Fruit fly (Drosophila melanogaster) whole organism, embryonic: Measurements from ENCODE around the gene CG13996.
A peak's percentile ranks its signal among the peaks of the same experiment; 100 is the strongest.

Experiments
- CG10267 ChIP-seq: fragments of 200-800 bp; sonication (Bioruptor generic); optimal IDR thresholded peaks from 2 replicates; lab custom pipeline; 2018; ENCODE audit warnings: missing biosample characterization, mild to moderate bottlenecking, missing genetic modification characterization, moderate library complexity
- CG10274 ChIP-seq: fragments of 200-800 bp; sonication (Bioruptor generic); optimal IDR thresholded peaks from 3 replicates; lab custom pipeline; 2017; ENCODE audit warnings: missing biosample characterization, mild to moderate bottlenecking, missing genetic modification characterization
- CG10565 ChIP-seq: fragments of 200-800 bp; sonication (Bioruptor generic); optimal IDR thresholded peaks from 3 replicates; lab custom pipeline; 2016; ENCODE audit warnings: missing biosample characterization, mild to moderate bottlenecking, missing genetic modification characterization
- CG10979 ChIP-seq: fragments of 200-800 bp; sonication (Bioruptor generic); optimal IDR thresholded peaks from 2 replicates; lab custom pipeline; 2018; ENCODE audit warnings: missing biosample characterization, mild to moderate bottlenecking, missing genetic modification characterization, moderate library complexity
- CG12236 ChIP-seq: fragments of 200-800 bp; sonication (Bioruptor generic); optimal IDR thresholded peaks from 2 replicates; lab custom pipeline; 2016; ENCODE audit warnings: missing biosample characterization, missing genetic modification characterization
- CG17612 ChIP-seq: fragments of 200-800 bp; sonication (Bioruptor generic); IDR thresholded peaks from 2 replicates; pipeline ENCODE4 v1.3.6; 2022; ENCODE audit warnings: missing biosample characterization, missing genetic modification characterization
- CG2202 ChIP-seq: fragments of 200-800 bp; sonication (Bioruptor generic); optimal IDR thresholded peaks from 2 replicates; lab custom pipeline; 2018; ENCODE audit warnings: missing biosample characterization, mild to moderate bottlenecking, missing genetic modification characterization
- CG30403 ChIP-seq: fragments of 200-800 bp; sonication (Bioruptor generic); optimal IDR thresholded peaks from 3 replicates; lab custom pipeline; 2016; ENCODE audit warnings: missing biosample characterization, missing genetic modification characterization
- CG31441 ChIP-seq: fragments of 200-800 bp; sonication (Bioruptor generic); IDR thresholded peaks from 2 replicates; pipeline ENCODE4 v1.3.6; 2022; ENCODE audit warnings: missing biosample characterization, missing genetic modification characterization
- CG3163 ChIP-seq: fragments of 200-800 bp; sonication (Bioruptor generic); optimal IDR thresholded peaks from 3 replicates; lab custom pipeline; 2016; ENCODE audit warnings: missing biosample characterization, missing genetic modification characterization
- CG4424 ChIP-seq: fragments of 200-800 bp; sonication (Bioruptor generic); optimal IDR thresholded peaks from 3 replicates; lab custom pipeline; 2016; ENCODE audit warnings: missing biosample characterization, missing genetic modification characterization
- CG5953 ChIP-seq: fragments of 200-800 bp; sonication (Bioruptor generic); IDR thresholded peaks from 2 replicates; pipeline ENCODE4 v1.3.6; 2022; ENCODE audit warnings: missing biosample characterization, missing genetic modification characterization
- CG7745 ChIP-seq: fragments of 200-800 bp; sonication (Bioruptor generic); optimal IDR thresholded peaks from 2 replicates; lab custom pipeline; 2018; ENCODE audit warnings: missing biosample characterization, mild to moderate bottlenecking, missing genetic modification characterization, moderate library complexity
- CG7786 ChIP-seq: fragments of 200-800 bp; sonication (Bioruptor generic); optimal IDR thresholded peaks from 2 replicates; lab custom pipeline; 2016; ENCODE audit warnings: missing biosample characterization, missing genetic modification characterization
- CkIIα-i1 ChIP-seq: fragments of 200-800 bp; sonication (Bioruptor generic); IDR thresholded peaks from 2 replicates; pipeline ENCODE4 v1.3.6; 2022; ENCODE audit warnings: missing biosample characterization, missing genetic modification characterization
- CoRest ChIP-seq: fragments of 200-800 bp; sonication (Bioruptor generic); optimal IDR thresholded peaks from 3 replicates; lab custom pipeline; 2018; ENCODE audit warnings: missing biosample characterization, mild to moderate bottlenecking, missing genetic modification characterization, moderate library complexity
- Dip3 ChIP-seq: fragments of 200-800 bp; sonication (Bioruptor generic); optimal IDR thresholded peaks from 3 replicates; lab custom pipeline; 2016; ENCODE audit warnings: missing biosample characterization, missing genetic modification characterization
- Ets65A ChIP-seq: fragments of 200-800 bp; sonication (Bioruptor generic); peaks from one replicate; lab custom pipeline; 2016; ENCODE audit warnings: missing biosample characterization, missing genetic modification characterization
- GATAe ChIP-seq: fragments of 200-800 bp; sonication (Bioruptor generic); conservative IDR thresholded peaks from 2 replicates; pipeline ENCODE4 v1.3.6; 2022; ENCODE audit warnings: missing biosample characterization, missing genetic modification characterization
- Gsc ChIP-seq: fragments of 200-800 bp; sonication (Bioruptor generic); IDR thresholded peaks from 2 replicates; pipeline ENCODE4 v1.3.6; 2022; ENCODE audit warnings: missing biosample characterization, missing genetic modification characterization
- Lpt ChIP-seq: fragments of >200 bp; optimal IDR thresholded peaks from 2 replicates; lab custom pipeline; 2018; ENCODE audit warnings: missing biosample characterization, missing genetic modification characterization
- Max ChIP-seq: fragments of 200-800 bp; sonication (Bioruptor generic); optimal IDR thresholded peaks from 2 replicates; lab custom pipeline; 2016; ENCODE audit warnings: missing biosample characterization, mild to moderate bottlenecking, missing genetic modification characterization
- Myb ChIP-seq: fragments of 200-800 bp; sonication (Bioruptor generic); optimal IDR thresholded peaks from 2 replicates; lab custom pipeline; 2016; ENCODE audit warnings: missing biosample characterization, missing genetic modification characterization
- Oli ChIP-seq: fragments of 200-800 bp; sonication (Bioruptor generic); optimal IDR thresholded peaks from 2 replicates; lab custom pipeline; 2018; ENCODE audit warnings: missing biosample characterization, mild to moderate bottlenecking, missing genetic modification characterization, moderate library complexity
- Pdp1 ChIP-seq, 2 experiments: fragments of 200-800 bp; sonication (Bioruptor generic); optimal IDR thresholded peaks; 3 replicates each; lab custom pipeline; 2016; ENCODE audit warnings: missing biosample characterization in 2 of 2, missing genetic modification characterization in 2 of 2, mild to moderate bottlenecking in 1 of 2, moderate library complexity in 1 of 2
- Rx ChIP-seq: fragments of 200-800 bp; sonication (Bioruptor generic); IDR thresholded peaks from 2 replicates; pipeline ENCODE4 v1.3.6; 2022; ENCODE audit warnings: missing biosample characterization, missing genetic modification characterization
- Spps ChIP-seq: fragments of 200-800 bp; sonication (Bioruptor generic); optimal IDR thresholded peaks from 2 replicates; lab custom pipeline; 2018; ENCODE audit warnings: missing biosample characterization, mild to moderate bottlenecking, missing genetic modification characterization
- Tbp ChIP-seq: fragments of >200 bp; optimal IDR thresholded peaks from 2 replicates; lab custom pipeline; 2018; ENCODE audit warnings: missing biosample characterization, missing genetic modification characterization
- bab2 ChIP-seq: fragments of 200-800 bp; sonication (Bioruptor generic); optimal IDR thresholded peaks from 2 replicates; lab custom pipeline; 2016; ENCODE audit warnings: missing biosample characterization, missing genetic modification characterization
- bcd ChIP-seq: fragments of 200-800 bp; sonication (Bioruptor generic); optimal IDR thresholded peaks from 2 replicates; lab custom pipeline; 2017; ENCODE audit warnings: missing biosample characterization, mild to moderate bottlenecking, missing genetic modification characterization
- bsh ChIP-seq, 2 experiments: fragments of 200-800 bp; sonication (Bioruptor generic); optimal IDR thresholded peaks; 2 replicates each; lab custom pipeline; 2017 to 2018; ENCODE audit warnings: mild to moderate bottlenecking in 2 of 2, missing biosample characterization in 2 of 2, missing genetic modification characterization in 2 of 2, moderate library complexity in 1 of 2
- cas ChIP-seq: fragments of 200-800 bp; sonication (Bioruptor generic); IDR thresholded peaks from 2 replicates; pipeline ENCODE4 v1.3.6; 2022; ENCODE audit warnings: missing biosample characterization, missing genetic modification characterization
- cg ChIP-seq: fragments of 200-800 bp; sonication (Bioruptor generic); optimal IDR thresholded peaks from 3 replicates; lab custom pipeline; 2019; ENCODE audit warnings: missing biosample characterization, mild to moderate bottlenecking, missing genetic modification characterization, moderate library complexity
- crp ChIP-seq, 2 experiments: fragments of 200-800 bp; sonication (Bioruptor generic); optimal IDR thresholded peaks; 2 replicates in 1 of 2; 3 replicates in 1 of 2; lab custom pipeline; 2017; ENCODE audit warnings: missing biosample characterization in 2 of 2, missing genetic modification characterization in 2 of 2, mild to moderate bottlenecking in 1 of 2, moderate library complexity in 1 of 2
- dysf ChIP-seq: fragments of 200-800 bp; sonication (Bioruptor generic); IDR thresholded peaks from 3 replicates; pipeline ENCODE4 v1.3.6; 2022; ENCODE audit warnings: missing biosample characterization, missing genetic modification characterization
- eyg ChIP-seq: fragments of 200-800 bp; sonication (Bioruptor generic); optimal IDR thresholded peaks from 3 replicates; lab custom pipeline; 2016; ENCODE audit warnings: missing biosample characterization, missing genetic modification characterization
- fd102C ChIP-seq: fragments of 200-800 bp; sonication (Bioruptor generic); optimal IDR thresholded peaks from 2 replicates; lab custom pipeline; 2018; ENCODE audit warnings: missing biosample characterization, mild to moderate bottlenecking, missing genetic modification characterization, moderate library complexity
- lov ChIP-seq, 2 experiments: fragments of 200-800 bp in 1 of 2; fragments of >200 bp in 1 of 2; sonication (Bioruptor generic) in 1 of 2; IDR thresholded peaks in 1 of 2; optimal IDR thresholded peaks in 1 of 2; 2 replicates in 1 of 2; 3 replicates in 1 of 2; pipeline versions ENCODE4 v1.3.6 to Lab custom; 2017 to 2022; ENCODE audit warnings: missing biosample characterization in 1 of 2, missing genetic modification characterization in 1 of 2
- nau ChIP-seq: fragments of 200-800 bp; sonication (Bioruptor generic); optimal IDR thresholded peaks from 3 replicates; lab custom pipeline; 2017; ENCODE audit warnings: missing biosample characterization, mild to moderate bottlenecking, missing genetic modification characterization, missing genetic modification reagents
- oc ChIP-seq: fragments of 200-800 bp; sonication (Bioruptor generic); optimal IDR thresholded peaks from 2 replicates; lab custom pipeline; 2018; ENCODE audit warnings: missing biosample characterization, mild to moderate bottlenecking, missing genetic modification characterization, moderate library complexity
- pros ChIP-seq: fragments of 200-800 bp; sonication (Bioruptor generic); optimal IDR thresholded peaks from 3 replicates; lab custom pipeline; 2019; ENCODE audit warnings: missing biosample characterization, mild to moderate bottlenecking, missing genetic modification characterization, moderate library complexity
- psq ChIP-seq: fragments of 200-800 bp; sonication (Bioruptor generic); optimal IDR thresholded peaks from 2 replicates; lab custom pipeline; 2017; ENCODE audit warnings: missing biosample characterization, missing genetic modification characterization
- slbo ChIP-seq: fragments of 200-800 bp; sonication (Bioruptor generic); IDR thresholded peaks from 2 replicates; pipeline ENCODE4 v1.3.6; 2022; ENCODE audit warnings: missing biosample characterization, missing genetic modification characterization
- slp2 ChIP-seq: fragments of 200-800 bp; sonication (Bioruptor generic); optimal IDR thresholded peaks from 2 replicates; lab custom pipeline; 2016; ENCODE audit warnings: missing biosample characterization, missing genetic modification characterization
- sqz ChIP-seq: fragments of 200-800 bp; sonication (Bioruptor generic); optimal IDR thresholded peaks from 3 replicates; lab custom pipeline; 2018; ENCODE audit warnings: missing biosample characterization, mild to moderate bottlenecking, missing genetic modification characterization
- unc-4 ChIP-seq: fragments of 200-800 bp; sonication (Bioruptor generic); IDR thresholded peaks from 2 replicates; pipeline ENCODE4 v1.3.6; 2022; ENCODE audit warnings: missing biosample characterization, missing genetic modification characterization; ENCODE audit not compliant: partially characterized antibody
- usp ChIP-seq: fragments of >200 bp; optimal IDR thresholded peaks from 2 replicates; lab custom pipeline; 2017; ENCODE audit warnings: missing biosample characterization, missing genetic modification characterization
- zfh1 ChIP-seq: fragments of 200-800 bp; sonication (Bioruptor generic); IDR thresholded peaks from 3 replicates; pipeline ENCODE4 v1.3.6; 2022; ENCODE audit warnings: missing biosample characterization, missing genetic modification characterization
- zfh2 ChIP-seq: fragments of 200-800 bp; sonication (Bioruptor generic); optimal IDR thresholded peaks from 2 replicates; lab custom pipeline; 2016; ENCODE audit warnings: missing biosample characterization, missing genetic modification characterization

CG13996 gene

dm6 chr2L:6062382-6063082 lies 41.9 kb downstream of the CG13996 start, which contains the start of the genes ND-51 and CG13994 (continued):
- TF ChIP-seq pros (GFP tag; lab: Kevin White, UChicago) (no peak), Pdp1 (GFP tag; optimal IDR thresholded peaks at IDR 0.05; lab: Kevin White, UChicago) (peak; percentile 90 to 94), oc (tag; lab: Kevin White, UChicago) (peak; percentile 78), unc-4 (peak; percentile 53), CG31441 (no peak), Gsc (GFP tag; lab: Robert Waterston, UW) (peak; percentile 25; the same call in 1 of the 2 replicates), slp2 (GFP tag; lab: Kevin White, UChicago) (peak; percentile 67), CG10979 (tag; lab: Kevin White, UChicago) (peak; percentile 76), CkIIα-i1 (no peak), nau (GFP tag; lab: Kevin White, UChicago) (no peak), crp (GFP tag; optimal IDR thresholded peaks at IDR 0.05; lab: Kevin White, UChicago) (peak; percentile 40 to 86), Dip3 (GFP tag; lab: Kevin White, UChicago) (peak; percentile 88), CG10274 (GFP tag; lab: Kevin White, UChicago) (peak; percentile 17), Tbp (GFP tag; lab: Kevin White, UChicago) (no peak), Lpt (GFP tag; lab: Kevin White, UChicago) (no peak), GATAe (GFP tag; lab: Robert Waterston, UW) (0 out of 2 replicates have a peak, but pooled peaks have one; percentile 14), Max (peak; percentile 74), CG4424 (peak; percentile 71), CG2202 (peak; percentile 61), CG12236 (GFP tag; lab: Kevin White, UChicago) (peak; percentile 51), CoRest (tag; lab: Kevin White, UChicago) (peak; percentile 90), bsh (GFP tag; optimal IDR thresholded peaks at IDR 0.05; lab: Kevin White, UChicago) (peak; percentile 5 to 82), bcd (GFP tag; lab: Kevin White, UChicago) (peak; percentile 86), CG30403 (GFP tag; lab: Kevin White, UChicago) (peak; percentile 87), Ets65A (GFP tag; lab: Kevin White, UChicago) (peak; percentile 99), psq (GFP tag; lab: Kevin White, UChicago) (peak; percentile 17), zfh2 (GFP tag; lab: Kevin White, UChicago) (peak; percentile 79), CG17612 (0 out of 2 replicates have a peak, but pooled peaks have one; percentile 33), eyg (GFP tag; lab: Kevin White, UChicago) (peak; percentile 76), zfh1 (GFP tag; lab: Robert Waterston, UW) (peak; percentile 87), CG3163 (peak; percentile 68), CG10267 (tag; lab: Kevin White, UChicago) (peak; percentile 79), Myb (GFP tag; lab: Kevin White, UChicago) (peak; percentile 68), CG7786 (GFP tag; lab: Kevin White, UChicago) (peak; percentile 73), cg (GFP tag; lab: Kevin White, UChicago) (no peak), Oli (peak; percentile 69), sqz (GFP tag; lab: Kevin White, UChicago) (no peak), CG10565 (GFP tag; lab: Kevin White, UChicago) (peak; percentile 20), dysf (GFP tag; lab: Robert Waterston, UW) (peak; percentile 84), Rx (GFP tag; lab: Robert Waterston, UW) (peak; percentile 74), Spps (tag; lab: Kevin White, UChicago) (peak; percentile 57), cas (GFP tag; lab: Robert Waterston, UW) (peak; percentile 80), CG5953 (GFP tag; lab: Robert Waterston, UW) (peak; percentile 63; the same call in 1 of the 2 replicates), slbo (GFP tag; lab: Robert Waterston, UW) (peak; percentile 89), CG7745 (tag; lab: Kevin White, UChicago) (peak; percentile 74), lov (optimal IDR thresholded peaks at IDR 0.05; lab: Kevin White, UChicago) (no peak), lov (GFP tag; IDR thresholded peaks at IDR 0.05; lab: Robert Waterston, UW) (peak; percentile 64; the same call in 1 of the 3 replicates), usp (GFP tag; lab: Kevin White, UChicago) (no peak), bab2 (GFP tag; lab: Kevin White, UChicago) (peak; percentile 91), fd102C (GFP tag; lab: Kevin White, UChicago) (no peak)
